Worm (Caenorhabditis elegans): ENCODE results near the gene ZC53.1.

DNA sequence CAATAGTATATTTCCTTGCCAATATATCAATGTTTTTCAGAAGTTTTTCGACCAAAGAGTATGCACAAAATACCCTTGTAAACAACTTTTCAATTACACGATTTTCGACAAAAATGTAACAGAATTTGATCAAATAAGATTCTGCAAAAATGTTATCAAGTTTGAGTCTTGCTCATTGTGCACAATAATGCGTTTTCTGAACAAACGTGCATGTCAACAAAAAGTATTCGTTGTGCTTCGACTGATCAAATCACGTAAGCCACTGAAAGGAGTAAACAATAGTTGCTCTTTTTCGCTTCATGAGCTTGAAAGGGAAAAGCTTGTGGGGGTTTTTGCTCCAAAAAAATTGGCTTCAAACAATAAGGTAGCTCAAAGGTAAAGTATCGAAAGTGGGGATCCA lies 6.1 kb downstream of the ZC53.1 start:
- TF ChIP-seq nhr-237 (tag; optimal IDR thresholded peaks at IDR 0.05) (no peak), mep-1 (tag; optimal IDR thresholded peaks at IDR 0.05) (no peak), elt-3 (tag; optimal IDR thresholded peaks at IDR 0.05) (no peak), nhr-76 (tag; optimal IDR thresholded peaks at IDR 0.05) (no peak), unc-62 (GFP tag; optimal IDR thresholded peaks at IDR 0.05) (no peak), mls-2 (tag; optimal IDR thresholded peaks at IDR 0.05) (no peak), snpc-4 (tag; optimal IDR thresholded peaks at IDR 0.05) (no peak), mab-5 (tag; optimal IDR thresholded peaks at IDR 0.05) (no peak), zip-8 (tag; optimal IDR thresholded peaks at IDR 0.05) (no peak), ceh-43 (GFP tag; optimal IDR thresholded peaks at IDR 0.05) (no peak), blmp-1 (tag; optimal IDR thresholded peaks at IDR 0.05) (no peak)

All from whole organism, mixed stage, embryonic.